Fruit fly (Drosophila melanogaster): ENCODE measurements around the gene CG14569.

CG14569 gene

DNA sequence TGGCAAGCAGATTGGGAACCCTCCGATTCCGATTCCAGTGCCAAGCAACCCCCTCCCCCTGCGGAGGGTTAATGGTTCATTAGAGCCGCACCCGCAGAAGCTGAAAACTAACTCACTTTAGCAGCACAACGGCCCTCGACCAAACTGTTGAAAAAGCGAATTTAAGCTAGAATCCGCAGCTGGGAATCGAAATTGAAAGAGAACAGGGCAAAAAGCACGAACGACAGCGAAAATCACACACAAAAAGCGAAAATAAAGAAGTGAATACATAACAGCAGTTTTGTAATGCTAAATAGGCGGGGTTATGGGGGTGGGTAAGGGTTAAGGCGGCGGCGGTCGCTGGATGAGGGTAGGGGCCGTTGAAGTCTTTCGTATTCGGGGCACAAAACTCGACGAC lies 3.6 kb downstream of the CG14569 start:
- TF ChIP-seq CTCF (optimal IDR thresholded peaks at IDR 0.05) = no peak
- TF ChIP-seq CG8478 (optimal IDR thresholded peaks at IDR 0.05) = no peak

dm6 chr3L:21727013-21727727 lies 4.2 kb downstream of the CG14569 start:
- TF ChIP-seq CTCF (optimal IDR thresholded peaks at IDR 0.05) = no peak
- TF ChIP-seq CG8478 (optimal IDR thresholded peaks at IDR 0.05) = no peak

- TF ChIP-seq CG8478 (optimal IDR thresholded peaks at IDR 0.05) = no peak
- TF ChIP-seq CTCF (optimal IDR thresholded peaks at IDR 0.05) = no peak
Observed at dm6 chr3L:21720869-21721268, 10.5 kb downstream of the CG14569 start.

- TF ChIP-seq CTCF (optimal IDR thresholded peaks at IDR 0.05) (no peak), CG8478 (optimal IDR thresholded peaks at IDR 0.05) (no peak)
Observed at dm6 chr3L:21718233-21718632, 13.1 kb downstream of the CG14569 start.

DNA sequence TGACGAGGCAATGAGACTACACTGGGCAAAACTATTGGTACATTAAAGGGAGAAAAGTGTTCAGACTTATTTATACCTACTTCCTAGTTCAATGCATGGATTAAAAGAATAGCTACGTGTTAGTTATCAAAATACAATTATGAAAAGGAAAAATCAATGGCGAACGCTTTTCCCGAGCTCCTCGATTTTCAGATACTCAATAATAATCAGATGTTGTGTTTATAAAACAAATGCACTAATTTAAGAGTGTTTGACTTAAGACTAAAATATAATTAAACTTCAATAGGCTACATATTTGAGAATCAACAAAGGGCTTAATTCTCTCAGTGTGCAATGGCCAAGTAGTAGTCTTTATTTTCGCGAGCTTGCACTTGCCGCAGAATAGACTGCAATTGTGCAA lies 15.4 kb downstream of the CG14569 start:
- TF ChIP-seq CTCF (optimal IDR thresholded peaks at IDR 0.05) (no peak), CG8478 (optimal IDR thresholded peaks at IDR 0.05) (no peak)

DNA sequence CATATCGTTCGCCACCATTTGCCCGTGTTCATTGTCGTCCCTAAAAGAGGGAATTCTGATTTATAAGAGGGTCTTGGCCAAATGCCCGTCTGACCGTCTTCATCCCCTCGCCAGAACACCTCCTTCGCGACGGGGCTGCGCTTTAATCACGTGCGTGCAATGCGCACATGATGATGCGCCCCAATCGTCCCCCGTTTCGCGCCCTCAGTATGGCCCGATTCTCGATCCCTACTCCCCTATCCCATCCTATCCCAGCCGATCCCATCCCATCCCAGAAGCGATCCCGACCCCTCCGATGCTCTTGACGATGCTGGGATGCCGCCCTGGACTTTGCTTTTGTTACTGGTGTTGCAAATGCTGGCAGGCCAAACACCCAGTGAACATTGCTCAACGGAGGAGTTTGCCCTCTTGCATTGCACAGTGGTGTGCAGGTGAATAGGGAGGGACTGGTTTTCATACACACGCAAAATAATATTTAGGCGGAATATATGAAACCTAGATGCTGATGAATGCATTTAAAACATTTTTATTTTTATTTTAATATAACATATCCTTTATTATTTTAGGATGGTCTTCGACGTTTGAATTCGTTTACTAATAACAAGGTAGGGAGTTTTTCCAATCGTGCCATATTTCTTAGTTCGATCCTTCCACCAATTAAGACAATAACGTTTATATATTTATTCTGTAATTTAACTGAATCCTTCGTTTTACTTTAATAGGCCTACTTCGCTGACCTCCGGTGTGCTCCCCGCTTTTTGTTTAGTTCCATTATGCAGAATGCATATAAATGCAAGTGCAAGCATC lies 21.4 kb downstream of the CG14569 start:
- TF ChIP-seq CTCF (optimal IDR thresholded peaks at IDR 0.05) (no peak), CG8478 (optimal IDR thresholded peaks at IDR 0.05) (no peak)

DNA sequence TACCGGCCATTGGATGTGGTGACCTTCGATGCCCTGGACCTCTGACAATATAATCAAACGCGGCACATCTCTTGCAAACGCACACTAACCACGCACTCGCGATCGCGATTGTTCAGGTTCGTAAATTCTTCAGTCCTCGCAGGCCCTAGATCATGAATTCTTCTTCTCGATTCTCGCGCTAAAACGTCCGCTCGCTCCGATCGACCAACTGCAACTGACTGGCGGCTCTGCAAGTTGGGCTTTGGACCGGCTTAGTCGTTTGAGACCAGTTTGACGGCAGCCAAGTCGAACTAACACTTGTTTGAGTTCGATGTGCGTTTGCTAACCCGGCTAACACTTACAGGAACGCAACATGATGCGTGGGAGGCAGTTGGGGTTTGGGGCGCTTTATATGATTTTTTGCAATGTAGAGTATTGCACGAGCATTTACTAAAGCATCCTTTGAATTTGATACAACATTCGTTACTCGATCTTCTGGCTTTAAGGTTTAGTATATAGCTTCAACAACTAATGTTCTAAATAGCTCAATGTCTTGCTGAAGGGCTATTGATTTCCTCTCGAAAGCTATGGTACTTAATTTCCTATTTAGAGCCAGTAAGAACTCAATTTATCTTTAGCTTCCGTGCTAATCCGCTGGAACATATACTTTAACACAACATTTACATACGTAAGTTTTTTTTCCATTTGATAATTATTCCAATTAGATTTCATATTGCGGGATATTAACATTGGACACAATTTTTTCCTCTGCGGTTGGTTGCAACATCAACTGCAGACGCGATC lies 25.0 kb downstream of the CG14569 start, which contains the start of gene CG32447:
CG32447 (minus strand) TSS at position 222 of the 783 bp plus-strand sequence.
- TF ChIP-seq CTCF (optimal IDR thresholded peaks at IDR 0.05) = no peak
- TF ChIP-seq CG8478 (optimal IDR thresholded peaks at IDR 0.05) = no peak

- TF ChIP-seq CTCF (optimal IDR thresholded peaks at IDR 0.05) (no peak), CG8478 (optimal IDR thresholded peaks at IDR 0.05) (no peak)
Observed at dm6 chr3L:21700945-21701344, 30.4 kb downstream of the CG14569 start.

dm6 chr3L:21700052-21700451 lies 31.3 kb downstream of the CG14569 start:
- TF ChIP-seq CTCF (optimal IDR thresholded peaks at IDR 0.05) (no peak), CG8478 (optimal IDR thresholded peaks at IDR 0.05) (no peak)

dm6 chr3L:21694647-21695046 lies 36.7 kb downstream of the CG14569 start:
- TF ChIP-seq CG8478 (optimal IDR thresholded peaks at IDR 0.05) = no peak

dm6 chr3L:21688607-21689129 lies 42.7 kb downstream of the CG14569 start:
- no peak for TF ChIP-seq CG8478 (optimal IDR thresholded peaks at IDR 0.05)
- TF ChIP-seq CTCF (optimal IDR thresholded peaks at IDR 0.05) = no peak

DNA sequence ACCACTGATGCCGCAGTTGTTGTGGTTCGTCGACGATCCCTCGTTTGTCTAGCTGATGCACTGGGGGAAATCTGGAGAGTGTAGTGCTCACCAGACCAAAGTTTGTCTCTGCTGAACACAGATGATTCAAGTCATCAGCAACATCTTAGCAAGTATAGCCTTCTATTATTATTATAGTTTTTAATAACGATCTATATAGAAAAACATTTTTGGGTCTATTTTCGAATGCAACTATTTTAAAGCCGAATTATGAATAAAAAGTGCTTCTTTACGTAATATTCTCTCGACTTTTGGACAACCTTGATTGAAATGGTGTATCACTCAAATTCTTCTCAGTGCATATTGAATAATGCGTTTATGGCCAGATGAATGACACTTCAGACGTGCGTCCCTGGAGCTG lies 45.6 kb downstream of the CG14569 start:
- TF ChIP-seq CTCF (optimal IDR thresholded peaks at IDR 0.05) = no peak
- no peak for TF ChIP-seq CG8478 (optimal IDR thresholded peaks at IDR 0.05)

- TF ChIP-seq CTCF (optimal IDR thresholded peaks at IDR 0.05) (no peak), CG8478 (optimal IDR thresholded peaks at IDR 0.05) (no peak)
Observed at dm6 chr3L:21683942-21684341, 47.4 kb downstream of the CG14569 start, which contains the start of gene Sfp78E. Gene Sfp78E (minus strand): TSS chr3L:21684042.

Measured in S2 (cell line).